Worm (Caenorhabditis elegans): ENCODE results near the gene pfut-1.
A peak's percentile ranks its signal among the peaks of the same experiment; 100 is the strongest.

Gene pfut-1

DNA sequence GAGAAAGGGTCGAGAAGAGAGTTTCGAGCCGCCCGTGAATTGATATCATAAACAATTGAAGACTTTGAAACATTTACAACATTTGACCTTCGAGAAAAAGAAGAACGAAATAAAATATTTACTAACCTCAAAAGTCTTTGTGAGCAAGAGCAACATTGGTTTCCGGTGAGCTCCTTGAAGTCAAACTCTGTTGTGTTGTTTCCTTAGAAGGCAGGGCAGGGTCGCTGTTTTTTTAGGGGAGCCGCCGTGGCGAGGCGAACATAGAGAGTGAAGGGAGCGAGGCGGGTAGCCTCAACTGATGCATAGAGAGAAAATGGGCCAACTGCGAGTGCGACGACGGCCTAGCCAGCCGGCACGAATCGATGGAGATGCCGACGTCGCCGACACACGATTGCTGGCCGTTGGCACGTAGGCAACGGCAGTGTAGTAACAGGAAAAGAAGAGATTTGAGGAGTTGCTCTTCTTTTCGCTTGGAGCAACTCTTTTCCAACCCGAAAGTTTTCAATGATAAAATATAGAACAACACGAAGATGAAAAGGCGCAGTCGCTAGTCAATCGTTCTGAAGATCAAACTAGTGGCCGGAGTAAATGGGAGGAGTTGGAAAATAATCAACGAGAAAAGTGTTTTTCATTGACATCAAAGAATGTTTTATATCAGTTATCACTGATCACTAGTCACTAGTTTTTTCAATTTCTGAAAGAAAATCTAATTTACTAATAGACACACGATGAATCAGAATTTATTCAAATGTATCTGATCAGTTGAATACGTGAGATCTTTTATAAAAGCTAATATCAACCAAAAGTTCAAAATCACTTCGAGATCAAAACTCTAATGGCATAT lies 49.4 kb upstream of the pfut-1 start, which contains the start of gene mai-1 (continued):
- TF ChIP-seq mep-1 (tag; optimal IDR thresholded peaks at IDR 0.05): peak; percentile 15
- TF ChIP-seq hif-1 (tag; optimal IDR thresholded peaks at IDR 0.05): peak; percentile 95 to 100
- TF ChIP-seq dve-1 (tag; optimal IDR thresholded peaks at IDR 0.05; ENCODE audit: insufficient read depth): no peak
- TF ChIP-seq saeg-2 (GFP tag; IDR thresholded peaks at IDR 0.05): no peak
- TF ChIP-seq aly-2 (tag; optimal IDR thresholded peaks at IDR 0.05): no peak
- no peak for TF ChIP-seq gei-8 (GFP tag; optimal IDR thresholded peaks at IDR 0.05)
- TF ChIP-seq ceh-28 (tag; optimal IDR thresholded peaks at IDR 0.05): no peak
- 0 out of 2 replicates have a peak, but pooled peaks have one; percentile 53 for TF ChIP-seq nhr-42 (GFP tag; IDR thresholded peaks at IDR 0.05)
- no peak for TF ChIP-seq egl-27 (tag; optimal IDR thresholded peaks at IDR 0.05)
- TF ChIP-seq daf-19 (GFP tag; conservative IDR thresholded peaks at IDR 0.05): 0 out of 2 replicates have a peak, but pooled peaks have one; percentile 36
- TF ChIP-seq madf-5 (GFP tag; IDR thresholded peaks at IDR 0.05): 0 out of 4 replicates have a peak, but pooled peaks of 1 of the 2 experiments have one; percentile 2
- TF ChIP-seq nhr-111 (GFP tag; optimal IDR thresholded peaks at IDR 0.05): no peak
- no peak for TF ChIP-seq tra-1 (GFP tag; IDR thresholded peaks at IDR 0.05)
- no peak for TF ChIP-seq F44E2.7 (GFP tag; IDR thresholded peaks at IDR 0.05)
- no peak for TF ChIP-seq tag-97 (GFP tag; IDR thresholded peaks at IDR 0.05)
- TF ChIP-seq mes-2 (tag; optimal IDR thresholded peaks at IDR 0.05; ENCODE audit: poor library complexity, severe bottlenecking): no peak
- TF ChIP-seq mdl-1 (tag; optimal IDR thresholded peaks at IDR 0.05): peak in 1 of 2 experiments; percentile 10
- no peak for TF ChIP-seq ceh-82 (tag; optimal IDR thresholded peaks at IDR 0.05)
- TF ChIP-seq mxl-2 (GFP tag; conservative IDR thresholded peaks at IDR 0.05): no peak
- peak; percentile 73 for TF ChIP-seq arid-1 (GFP tag; conservative IDR thresholded peaks at IDR 0.05)
- TF ChIP-seq egl-43 (GFP tag; IDR thresholded peaks at IDR 0.05): peak; percentile 81
- no peak for TF ChIP-seq ceh-62 (tag; optimal IDR thresholded peaks at IDR 0.05)
- TF ChIP-seq unc-130 (GFP tag; optimal IDR thresholded peaks at IDR 0.05): no peak
- no peak for TF ChIP-seq T20F7.1 (GFP tag; optimal IDR thresholded peaks at IDR 0.05)
- TF ChIP-seq nhr-237 (tag; optimal IDR thresholded peaks at IDR 0.05): no peak
- TF ChIP-seq nhr-11 (tag; optimal IDR thresholded peaks at IDR 0.05): peak; percentile 5
- TF ChIP-seq lin-38 (GFP tag; IDR thresholded peaks at IDR 0.05): peak; percentile 9; the same call in 1 of the 2 replicates
- TF ChIP-seq nhr-25 (tag; optimal IDR thresholded peaks at IDR 0.05; ENCODE audit: borderline replicate concordance, insufficient read depth): no peak
- peak; percentile 55; the same call in 1 of the 2 replicates for TF ChIP-seq ceh-20 (GFP tag; IDR thresholded peaks at IDR 0.05)
- TF ChIP-seq daf-12 (tag; optimal IDR thresholded peaks at IDR 0.05): no peak

DNA sequence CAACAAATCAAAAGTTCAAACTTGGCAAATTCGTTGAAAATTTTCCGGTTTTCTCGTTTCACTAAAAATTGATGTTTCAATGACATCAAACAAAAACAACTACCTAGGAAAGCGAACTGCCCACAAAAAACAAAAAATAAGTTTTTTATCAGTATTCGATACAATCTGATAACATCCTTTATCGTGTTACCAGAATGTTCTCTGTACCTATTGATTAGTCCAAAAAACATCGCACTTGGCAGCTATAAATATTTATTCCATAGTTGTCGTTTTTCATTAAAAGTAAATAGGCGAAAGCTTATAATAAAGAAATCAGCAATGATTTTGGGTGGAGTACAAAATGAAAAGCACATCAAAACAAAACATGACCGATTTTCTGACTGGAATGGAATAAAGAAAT lies 48.4 kb upstream of the pfut-1 start:
- TF ChIP-seq saeg-2 (GFP tag; IDR thresholded peaks at IDR 0.05) (0 out of 2 replicates have a peak, but pooled peaks have one; percentile 30), Y48G9A.11 (GFP tag; IDR thresholded peaks at IDR 0.05) (no peak), F10B5.3 (tag; optimal IDR thresholded peaks at IDR 0.05) (no peak), hlh-11 (tag; optimal IDR thresholded peaks at IDR 0.05) (peak; percentile 77), attf-4 (tag; optimal IDR thresholded peaks at IDR 0.05) (no peak), hlh-30 (tag; optimal IDR thresholded peaks at IDR 0.05; ENCODE audit: insufficient read depth) (peak; percentile 13), ces-1 (GFP tag; optimal IDR thresholded peaks at IDR 0.05) (no peak), zip-2 (tag; optimal IDR thresholded peaks at IDR 0.05) (no peak), mdl-1 (tag; optimal IDR thresholded peaks at IDR 0.05) (no peak), nhr-28 (tag; optimal IDR thresholded peaks at IDR 0.05) (peak; percentile 74), lin-1 (GFP tag; IDR thresholded peaks at IDR 0.05) (0 out of 2 replicates have a peak, but pooled peaks have one; percentile 26), egl-43 (GFP tag; IDR thresholded peaks at IDR 0.05) (no peak), lir-3 (tag; optimal IDR thresholded peaks at IDR 0.05) (no peak), ZK337.2 (GFP tag; IDR thresholded peaks at IDR 0.05) (no peak), ama-1 (optimal IDR thresholded peaks at IDR 0.05) (no peak), ztf-11 (tag; optimal IDR thresholded peaks at IDR 0.05) (no peak), rbr-2 (tag; optimal IDR thresholded peaks at IDR 0.05) (no peak), duxl-1 (tag; optimal IDR thresholded peaks at IDR 0.05; ENCODE audit: poor library complexity) (peak; percentile 40), ctbp-1 (GFP tag; IDR thresholded peaks at IDR 0.05) (no peak), ztf-7 (tag; optimal IDR thresholded peaks at IDR 0.05) (no peak), unc-62 (GFP tag; optimal IDR thresholded peaks at IDR 0.05 in 1 of 2) (no peak), unc-62 (tag; optimal IDR thresholded peaks at IDR 0.05) (no peak), lin-13 (GFP tag; optimal IDR thresholded peaks at IDR 0.05) (no peak)

Data from whole organism, L4 larva.